Worm (Caenorhabditis elegans) whole organism, late embryonic: Measurements from ENCODE around the gene spe-51.

ENCODE experiments used
- C08G9.2 ChIP-seq: sonication (generic microtip); optimal IDR thresholded peaks from 2 replicates; lab custom pipeline; 2016; ENCODE audit warnings: mild to moderate bottlenecking, missing genetic modification characterization, moderate library complexity, missing compliant biosample characterization
- ama-1 ChIP-seq: fragments of 150-350 bp; optimal IDR thresholded peaks from 2 replicates; lab custom pipeline; 2014
- madf-2 ChIP-seq: sonication (generic microtip); optimal IDR thresholded peaks from 2 replicates; lab custom pipeline; 2017; ENCODE audit warnings: missing genetic modification characterization, missing compliant biosample characterization
- ref-2 ChIP-seq: sonication (generic microtip); optimal IDR thresholded peaks from 2 replicates; lab custom pipeline; 2016; ENCODE audit warnings: missing genetic modification characterization, missing compliant biosample characterization
- tbx-2 ChIP-seq: sonication (generic microtip); optimal IDR thresholded peaks from 2 replicates; lab custom pipeline; 2016; ENCODE audit warnings: missing genetic modification characterization, missing compliant biosample characterization

ce11 chrIV:4650624-4651094 lies 41.9 kb upstream of the spe-51 start, which contains the start of gene ubc-9:
- no peak for TF ChIP-seq ama-1 (lab: Kevin White, UChicago)
- peak; percentile 27 for TF ChIP-seq C08G9.2 (tag; lab: Kevin White, UChicago)
- TF ChIP-seq tbx-2 = peak; percentile 32
- peak; percentile 45 for TF ChIP-seq ref-2 (tag; lab: Kevin White, UChicago)
- peak; percentile 36 for TF ChIP-seq madf-2 (tag; lab: Kevin White, UChicago)
